Fruit fly (Drosophila melanogaster): ENCODE data around the gene Yp3.

DNA sequence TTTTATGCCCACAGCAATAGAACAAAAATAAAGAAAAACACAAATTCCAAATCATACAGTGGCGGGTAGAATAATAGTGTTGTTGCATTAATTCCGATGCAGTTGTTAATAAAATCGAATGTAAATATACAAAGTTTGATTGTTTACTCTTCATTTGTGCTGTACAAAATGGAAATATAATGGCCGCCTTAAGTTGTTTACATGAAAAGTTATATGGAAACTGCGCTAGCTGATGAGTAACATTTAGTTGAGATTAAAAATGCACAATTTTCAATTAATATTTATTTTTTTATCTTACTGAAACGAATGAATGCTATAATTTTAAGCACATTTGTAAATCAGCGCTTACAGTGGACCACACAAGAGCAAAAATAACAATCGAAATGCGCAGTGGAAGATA lies 24.5 kb upstream of the Yp3 start:
- no peak for TF ChIP-seq psq (optimal IDR thresholded peaks at IDR 0.05)
- TF ChIP-seq insv (optimal IDR thresholded peaks at IDR 0.05): no peak
- TF ChIP-seq Myc (optimal IDR thresholded peaks at IDR 0.05): no peak
- no peak for TF ChIP-seq h (optimal IDR thresholded peaks at IDR 0.05)
- TF ChIP-seq Sin3A (optimal IDR thresholded peaks at IDR 0.05): no peak

Data from Kc167 (cell line).